Fruit fly (Drosophila melanogaster) Kc167 (cell line): Measurements from ENCODE around the gene CG9515.

Source experiments
- Myc ChIP-seq: fragments of >200 bp; optimal IDR thresholded peaks from 2 replicates; lab custom pipeline; 2017; ENCODE audit warnings: missing external identifiers
- Sin3A ChIP-seq: fragments of >200 bp; optimal IDR thresholded peaks from 2 replicates; lab custom pipeline; 2018; ENCODE audit warnings: missing external identifiers
- h ChIP-seq: fragments of >200 bp; optimal IDR thresholded peaks from 3 replicates; lab custom pipeline; 2018; ENCODE audit warnings: missing external identifiers
- insv ChIP-seq: fragments of >200 bp; optimal IDR thresholded peaks from 3 replicates; lab custom pipeline; 2018; ENCODE audit warnings: missing external identifiers
- psq ChIP-seq: fragments of >200 bp; optimal IDR thresholded peaks from 2 replicates; lab custom pipeline; 2017; ENCODE audit warnings: missing external identifiers
- ttk ChIP-seq: sonication (Bioruptor generic); optimal IDR thresholded peaks from 2 replicates; lab custom pipeline; 2017; ENCODE audit warnings: missing external identifiers

The CG9515 gene

DNA sequence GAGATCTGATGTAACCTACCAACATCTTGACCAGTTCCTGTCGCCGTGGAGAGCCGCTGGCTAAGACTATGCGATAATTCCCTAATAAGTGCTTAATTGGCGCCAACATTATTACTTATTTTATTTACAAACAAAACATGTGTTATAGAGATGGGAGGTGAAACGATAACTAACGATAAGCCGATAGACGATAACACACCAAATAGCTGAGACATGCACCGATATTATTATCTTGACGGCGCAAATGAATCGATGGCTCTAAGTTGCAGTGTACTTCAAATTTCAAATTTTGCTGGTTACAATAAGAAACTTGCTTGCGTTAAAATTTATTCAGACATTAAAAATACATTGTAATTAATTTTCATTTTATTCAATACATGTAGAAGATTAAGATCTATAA is at the start of gene CG9515:
TSS of gene CG9515 (minus strand) at position 148 of the 400 bp plus-strand sequence.
- no peak for TF ChIP-seq h
- TF ChIP-seq psq (lab: Kevin White, UChicago): no peak
- TF ChIP-seq insv (lab: Kevin White, UChicago): no peak
- TF ChIP-seq ttk (lab: Kevin White, UChicago): no peak
- no peak for TF ChIP-seq Sin3A (lab: Kevin White, UChicago)
- no peak for TF ChIP-seq Myc (lab: Kevin White, UChicago)

dm6 chr2L:8991583-8991982 is 48.5 kb upstream of the CG9515 start, which contains the start of gene CG9555:
Gene CG9555 (plus strand): TSS chr2L:8991735.
- no peak for TF ChIP-seq Myc (lab: Kevin White, UChicago)
- TF ChIP-seq h: no peak

- TF ChIP-seq ttk (lab: Kevin White, UChicago) (no peak), Sin3A (lab: Kevin White, UChicago) (no peak), Myc (lab: Kevin White, UChicago) (no peak)
Measured at dm6 chr2L:8989037-8989591, 46.1 kb upstream of the CG9515 start, which contains the start of gene rost. Gene rost (minus strand): TSS chr2L:8989539.

DNA sequence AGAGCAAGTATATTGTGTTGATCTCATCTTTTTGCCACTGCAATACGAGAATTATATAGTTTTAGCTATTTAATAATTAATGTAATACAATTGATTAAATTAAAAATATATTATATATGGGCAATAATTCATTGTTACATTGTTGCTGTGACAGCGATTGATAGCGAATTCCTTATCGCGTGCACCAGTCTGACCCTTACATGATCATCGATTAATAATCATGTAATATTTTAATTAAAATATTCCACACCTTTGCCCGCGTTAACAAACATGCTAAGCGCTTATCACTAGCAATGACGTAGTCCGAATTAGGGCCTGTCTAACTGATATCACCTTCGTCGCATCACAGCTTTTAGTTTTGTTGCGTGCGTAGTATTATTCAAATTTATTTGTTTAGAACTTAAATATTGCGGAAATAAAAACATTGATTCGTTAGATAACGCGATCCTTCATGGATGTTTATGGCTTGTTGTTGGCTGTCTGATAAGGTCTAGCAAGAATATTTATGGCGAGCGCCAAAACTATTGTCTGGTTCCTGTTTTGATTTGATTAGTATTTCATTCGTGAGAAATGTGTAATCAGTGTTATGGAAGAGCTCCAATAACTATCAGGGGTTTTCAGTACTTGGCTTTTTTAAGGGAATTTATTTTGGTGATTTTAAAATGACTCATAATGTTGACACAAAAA is 44.3 kb upstream of the CG9515 start:
- no peak for TF ChIP-seq ttk (lab: Kevin White, UChicago)
- TF ChIP-seq Myc (lab: Kevin White, UChicago): no peak
- TF ChIP-seq psq (lab: Kevin White, UChicago): no peak
- TF ChIP-seq insv (lab: Kevin White, UChicago): no peak
- no peak for TF ChIP-seq Sin3A (lab: Kevin White, UChicago)
- no peak for TF ChIP-seq h

dm6 chr2L:8984614-8985318 is 41.7 kb upstream of the CG9515 start, which contains the start of gene CG13101:
Gene CG13101 (minus strand): TSS chr2L:8984872.
- TF ChIP-seq h (no peak), Sin3A (lab: Kevin White, UChicago) (no peak), insv (lab: Kevin White, UChicago) (no peak), Myc (lab: Kevin White, UChicago) (no peak), psq (lab: Kevin White, UChicago) (no peak), ttk (lab: Kevin White, UChicago) (no peak)

dm6 chr2L:8982584-8983302 is 39.7 kb upstream of the CG9515 start:
- no peak for TF ChIP-seq psq (lab: Kevin White, UChicago)
- TF ChIP-seq ttk (lab: Kevin White, UChicago): no peak
- no peak for TF ChIP-seq Myc (lab: Kevin White, UChicago)
- TF ChIP-seq insv (lab: Kevin White, UChicago): no peak
- TF ChIP-seq h: no peak
- no peak for TF ChIP-seq Sin3A (lab: Kevin White, UChicago)

DNA sequence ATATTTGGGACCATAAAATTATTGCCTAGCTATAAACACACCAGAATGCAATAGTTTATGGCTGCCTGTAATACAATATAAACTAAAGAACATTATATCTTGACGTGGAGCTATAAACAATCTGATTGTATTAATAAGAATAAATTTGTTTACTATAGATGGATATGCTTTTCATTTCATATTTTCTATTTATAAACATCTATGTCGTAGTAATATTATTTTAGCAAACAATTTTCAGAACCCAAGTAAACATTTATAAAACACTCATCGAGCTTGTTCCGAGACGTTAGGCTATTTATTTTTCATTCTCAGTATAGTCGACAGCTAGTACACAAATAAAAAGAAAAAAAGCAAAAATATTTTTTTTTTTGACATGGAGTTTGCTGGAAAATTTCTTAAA is 37.3 kb upstream of the CG9515 start, which contains the start of gene CG18662:
TSS of gene CG18662 (plus strand) at position 301 of the 400 bp plus-strand sequence.
- TF ChIP-seq h (no peak), Sin3A (lab: Kevin White, UChicago) (no peak), insv (lab: Kevin White, UChicago) (no peak), ttk (lab: Kevin White, UChicago) (no peak), psq (lab: Kevin White, UChicago) (no peak), Myc (lab: Kevin White, UChicago) (no peak)

DNA sequence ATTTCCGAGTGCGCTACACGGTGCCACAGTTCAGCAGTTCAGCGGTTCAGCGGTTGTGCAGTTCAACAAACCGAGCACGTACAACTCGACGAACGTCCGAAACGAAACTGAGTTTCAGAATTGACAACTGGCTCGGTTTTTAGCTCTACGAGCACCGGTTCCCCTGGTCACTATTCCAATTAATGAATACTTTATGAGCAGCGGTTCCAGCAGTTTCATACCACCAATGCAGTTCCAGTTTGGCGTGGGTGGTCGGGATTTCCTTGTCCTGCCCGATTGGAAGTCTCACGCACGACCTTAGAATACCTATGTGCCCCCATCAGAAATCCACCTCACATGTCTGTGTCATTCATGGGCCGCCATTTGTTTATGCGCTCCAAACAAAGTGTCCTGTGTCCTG is 32.3 kb upstream of the CG9515 start, which contains the start of gene CG9541:
TSS of gene CG9541 (minus strand) at position 101 of the 400 bp plus-strand sequence.
- TF ChIP-seq Myc (lab: Kevin White, UChicago) (no peak), insv (lab: Kevin White, UChicago) (no peak)

DNA sequence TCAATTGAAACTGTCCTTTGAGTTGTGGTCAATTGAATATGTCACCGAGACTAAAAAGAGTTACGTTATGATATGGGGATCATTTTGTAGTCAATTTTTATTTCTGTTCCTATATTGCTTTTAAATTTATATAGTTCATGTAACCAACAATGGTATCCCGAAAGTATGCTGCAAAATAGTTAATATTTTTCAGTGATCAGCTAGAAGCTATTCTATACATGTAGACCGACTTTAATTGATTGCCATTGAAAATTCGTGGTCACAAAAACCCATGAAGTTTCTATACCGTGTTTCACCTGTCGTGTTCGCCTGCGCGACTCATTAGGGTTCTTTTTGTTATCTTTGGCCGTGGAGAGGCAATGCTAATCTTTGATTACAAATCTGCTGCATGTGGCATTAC is 31.4 kb upstream of the CG9515 start:
- TF ChIP-seq Myc (lab: Kevin White, UChicago) (no peak), Sin3A (lab: Kevin White, UChicago) (no peak), h (no peak)

- TF ChIP-seq h (no peak), Sin3A (lab: Kevin White, UChicago) (no peak), Myc (lab: Kevin White, UChicago) (no peak), ttk (lab: Kevin White, UChicago) (no peak), insv (lab: Kevin White, UChicago) (no peak), psq (lab: Kevin White, UChicago) (no peak)
Measured at dm6 chr2L:8972905-8973304, 29.8 kb upstream of the CG9515 start.

- TF ChIP-seq Myc (lab: Kevin White, UChicago) (no peak), ttk (lab: Kevin White, UChicago) (no peak), Sin3A (lab: Kevin White, UChicago) (no peak), psq (lab: Kevin White, UChicago) (no peak)
Measured at dm6 chr2L:8967235-8967634, 24.2 kb upstream of the CG9515 start, which contains the start of gene CG18088. Gene CG18088 (plus strand): TSS chr2L:8967535.
